Fruit fly (Drosophila melanogaster) whole organism, larva: ENCODE results near the gene Osi19.

Experiments used
- noc ChIP-seq: fragments of 200-800 bp; sonication (Bioruptor generic); optimal IDR thresholded peaks from 3 replicates; lab custom pipeline; 2019; ENCODE audit warnings: missing biosample characterization, mild to moderate bottlenecking, missing genetic modification characterization, moderate library complexity

Osi19 gene

dm6 chr3R:6339795-6340194 is 4.6 kb downstream of the Osi19 start, which contains the start of gene Osi20:
Gene Osi20, plus strand, starts transcription at chr3R:6340095.
- no peak for TF ChIP-seq noc (tag; lab: Kevin White, UChicago)

DNA sequence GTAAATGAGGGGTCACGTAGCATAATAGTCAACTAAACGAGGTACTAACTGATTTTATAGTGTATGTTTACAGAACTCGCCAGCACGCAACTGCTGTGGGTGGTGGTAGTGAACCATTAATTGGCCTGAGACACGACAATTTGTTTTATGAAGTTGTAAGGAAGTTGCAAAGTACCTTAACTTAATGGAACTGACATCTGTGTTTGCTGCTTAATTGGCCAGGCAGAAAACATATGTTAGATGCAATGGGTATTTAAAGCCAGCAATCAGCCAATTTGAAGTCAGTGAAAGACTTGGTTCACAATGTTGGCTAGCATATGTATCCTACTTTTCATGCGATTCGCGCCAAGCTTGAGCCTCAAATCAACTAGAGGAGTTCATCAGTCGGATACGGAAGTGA is 6.5 kb downstream of the Osi19 start, which contains the start of gene CG17917:
CG17917 (plus strand) TSS at position 301 of the 400 bp plus-strand sequence.
- TF ChIP-seq noc (tag; lab: Kevin White, UChicago), result no peak

- TF ChIP-seq noc (tag; lab: Kevin White, UChicago), result no peak
Measured at dm6 chr3R:6342702-6343101, 7.5 kb downstream of the Osi19 start, which contains the start of gene CG10298. Gene CG10298, plus strand, starts transcription at chr3R:6343002.

DNA sequence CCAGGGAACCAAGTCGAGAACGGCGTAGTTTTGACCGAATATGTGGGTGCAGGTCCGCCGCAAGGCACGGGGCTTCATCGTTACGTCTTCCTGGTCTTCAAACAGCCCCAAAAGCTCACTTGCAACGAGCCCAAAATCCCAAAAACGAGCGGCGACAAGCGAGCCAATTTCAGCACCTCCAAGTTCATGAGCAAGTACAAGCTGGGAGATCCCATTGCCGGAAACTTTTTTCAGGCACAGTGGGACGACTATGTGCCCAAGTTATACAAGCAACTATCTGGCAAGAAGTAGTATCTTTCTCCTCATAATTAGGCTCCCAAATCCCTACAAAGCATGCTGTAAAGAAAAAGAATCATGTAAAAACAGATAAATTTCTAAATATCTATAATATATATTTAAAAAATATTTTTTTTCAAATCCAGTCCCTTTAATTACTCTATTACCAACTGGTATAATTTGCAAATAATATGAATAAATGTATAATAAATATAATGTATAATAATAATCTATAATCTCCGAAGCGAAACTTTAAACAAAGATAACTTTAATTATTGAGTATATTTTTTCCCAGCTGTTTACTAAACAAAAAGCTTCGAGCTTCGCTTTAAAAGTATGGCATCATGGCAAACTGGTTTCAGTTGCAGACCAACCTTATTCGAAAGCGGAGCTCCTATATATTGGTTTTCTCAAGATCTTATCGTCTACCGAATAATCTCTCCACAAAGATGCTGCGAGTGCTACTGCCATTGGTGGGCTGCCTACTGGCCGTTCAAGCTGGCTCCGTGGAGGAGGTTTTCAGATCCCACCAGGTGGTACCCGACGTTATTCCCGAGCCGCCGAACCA is 8.5 kb downstream of the Osi19 start, which contains the start of gene CG17919:
CG17919 (plus strand) TSS at position 634 of the 844 bp plus-strand sequence.
- TF ChIP-seq noc (tag; lab: Kevin White, UChicago), result no peak

dm6 chr3R:6345814-6346213 is 10.7 kb downstream of the Osi19 start, which contains the start of the genes SmD2 and CG18048:
Gene SmD2, minus strand, starts transcription at chr3R:6345911.
Gene CG18048, plus strand, starts transcription at chr3R:6346111.
- no peak for TF ChIP-seq noc (tag; lab: Kevin White, UChicago)

dm6 chr3R:6348943-6349342 is 13.8 kb downstream of the Osi19 start, which contains the start of gene Hr83:
Gene Hr83, plus strand, starts transcription at chr3R:6349243.
- no peak for TF ChIP-seq noc (tag; lab: Kevin White, UChicago)

dm6 chr3R:6350755-6351154 is 15.6 kb downstream of the Osi19 start, which contains the start of gene Pak:
Gene Pak, plus strand, starts transcription at chr3R:6350896.
- TF ChIP-seq noc (tag; lab: Kevin White, UChicago), result no peak

- TF ChIP-seq noc (tag; lab: Kevin White, UChicago), result no peak
Measured at dm6 chr3R:6351181-6351580, 16.0 kb downstream of the Osi19 start.

DNA sequence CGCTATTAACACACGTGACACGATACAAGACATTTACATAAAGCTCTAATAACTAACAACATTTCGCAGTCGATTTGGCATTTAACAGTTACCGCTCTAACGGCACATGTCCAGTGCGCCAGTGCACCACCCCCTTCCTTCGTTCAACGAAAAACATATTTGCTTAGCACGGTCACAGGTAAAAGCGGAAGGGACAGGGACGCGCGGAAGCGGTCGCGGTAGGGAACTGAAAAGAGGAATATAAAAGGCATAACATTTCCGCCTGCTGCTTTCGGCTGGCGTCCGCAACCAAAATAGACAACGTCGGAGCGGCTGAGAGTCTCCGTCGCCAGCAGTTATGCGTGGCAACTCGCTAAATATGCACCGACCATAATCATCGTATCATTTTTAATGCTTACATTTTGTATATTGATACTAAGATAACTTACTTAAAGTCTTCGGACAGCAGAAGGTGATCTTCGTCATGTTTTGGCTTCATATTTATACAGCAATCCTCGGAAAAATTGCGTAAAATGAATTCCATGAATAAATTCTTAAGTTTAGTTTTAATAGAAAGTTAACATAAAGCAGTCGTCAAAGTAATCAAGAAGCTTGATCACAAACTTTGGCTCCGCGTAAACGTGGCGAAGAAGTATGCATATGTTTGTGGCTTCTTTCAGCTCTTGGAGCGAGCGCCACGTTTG is 16.7 kb downstream of the Osi19 start:
- TF ChIP-seq noc (tag; lab: Kevin White, UChicago), result peak; percentile 19

DNA sequence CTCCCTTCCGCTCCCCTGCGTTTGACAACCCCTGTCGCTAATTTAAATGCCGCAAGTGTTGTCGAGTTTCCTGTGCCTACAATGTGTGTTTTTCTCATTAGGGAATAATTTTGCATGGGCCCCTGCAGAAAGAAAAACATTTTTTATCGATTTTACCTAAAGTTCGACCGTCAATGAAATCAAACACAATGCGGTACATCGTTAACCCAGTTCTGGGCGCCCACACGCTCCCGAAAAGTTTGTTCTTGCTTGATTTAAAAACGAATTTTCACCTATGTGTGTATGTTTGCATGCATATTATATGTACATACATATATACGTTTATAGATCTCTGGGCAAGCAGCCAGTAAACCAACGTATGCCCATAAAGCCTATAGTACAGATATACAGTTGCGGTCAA is 17.3 kb downstream of the Osi19 start:
- TF ChIP-seq noc (tag; lab: Kevin White, UChicago), result no peak

DNA sequence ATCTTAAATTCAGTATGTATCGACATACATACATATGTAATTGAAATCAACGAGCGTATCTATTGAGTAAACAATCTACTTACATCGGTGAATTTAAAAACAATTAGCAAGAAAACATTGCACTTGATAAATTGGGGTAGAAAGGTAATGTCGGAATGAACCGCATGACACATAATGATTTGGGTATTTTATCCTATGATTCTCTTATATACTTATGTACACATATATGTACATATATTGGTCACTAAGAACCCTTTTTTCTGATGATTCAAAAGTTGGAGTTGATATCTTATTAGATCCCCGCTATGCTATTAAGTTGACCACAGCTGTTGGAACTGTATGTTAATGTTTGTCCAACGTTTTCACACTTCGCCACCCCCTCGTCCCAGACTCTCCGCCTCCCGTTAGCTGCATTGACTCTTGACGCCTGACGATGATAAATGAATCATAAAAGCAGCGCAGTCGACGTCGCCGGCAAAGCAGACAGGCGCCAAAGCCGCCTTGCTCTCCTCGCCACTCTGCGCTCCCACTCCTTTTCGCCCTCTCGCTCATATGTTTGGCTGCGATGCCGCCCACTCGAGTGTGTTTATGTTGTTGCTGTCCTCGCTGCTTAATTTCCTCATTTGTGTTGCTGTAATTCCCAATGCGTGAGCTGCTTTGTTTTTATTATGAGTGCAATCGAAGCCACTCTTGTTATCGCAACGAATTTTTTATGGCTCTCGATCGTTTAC is 17.9 kb downstream of the Osi19 start:
- TF ChIP-seq noc (tag; lab: Kevin White, UChicago), result peak; percentile 15

DNA sequence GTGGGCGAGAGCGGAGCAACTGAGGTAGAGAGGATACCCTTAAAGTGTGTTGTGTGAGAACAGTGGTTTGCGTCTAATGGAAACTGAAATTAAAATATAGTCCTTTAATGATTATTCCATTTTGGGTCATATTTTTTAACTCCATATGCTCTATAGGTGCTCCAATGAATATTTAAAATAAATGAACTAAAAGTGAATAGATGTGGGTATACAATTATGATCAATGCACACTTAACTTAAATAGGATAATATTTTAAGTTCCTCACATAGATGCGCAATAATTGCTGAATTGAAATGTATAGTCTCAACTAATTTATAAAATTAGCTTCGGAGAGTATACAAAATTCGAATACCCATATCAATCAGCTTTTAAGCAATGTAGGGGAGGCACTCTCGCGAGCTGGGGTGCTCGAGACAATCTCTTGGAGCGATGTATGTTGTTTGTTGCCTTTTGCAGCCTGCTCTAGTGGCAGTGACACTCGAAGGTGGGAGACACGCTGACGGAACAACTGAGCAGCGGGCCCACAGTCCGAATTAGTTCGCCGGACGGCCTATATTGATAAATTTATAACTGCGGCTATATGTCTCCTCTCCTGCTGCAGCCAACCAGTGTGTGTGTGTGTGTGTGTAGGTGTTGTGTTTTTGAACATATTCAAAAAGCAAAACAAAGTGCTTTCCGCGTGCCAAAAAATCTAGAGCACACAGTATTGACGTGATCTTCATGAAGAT is 18.6 kb downstream of the Osi19 start:
- TF ChIP-seq noc (tag; lab: Kevin White, UChicago), result peak; percentile 91

dm6 chr3R:6354408-6354807 is 19.2 kb downstream of the Osi19 start:
- no peak for TF ChIP-seq noc (tag; lab: Kevin White, UChicago)

dm6 chr3R:6368100-6368499 is 32.9 kb downstream of the Osi19 start, which contains the start of gene CG42724:
Gene CG42724, minus strand, starts transcription at chr3R:6368288.
- no peak for TF ChIP-seq noc (tag; lab: Kevin White, UChicago)
